Worm (Caenorhabditis elegans): ENCODE results near the gene nmt-1.

ce11 chrIII:6140818-6141217 lies 24.7 kb upstream of the nmt-1 start:
- TF ChIP-seq flt-1 (GFP tag; IDR thresholded peaks at IDR 0.05) (no peak), klf-2 (GFP tag; conservative IDR thresholded peaks at IDR 0.05) (no peak), ztf-23 (GFP tag; IDR thresholded peaks at IDR 0.05) (no peak), med-1 (GFP tag; optimal IDR thresholded peaks at IDR 0.05; ENCODE audit: insufficient read depth) (no peak), cog-1 (tag; optimal IDR thresholded peaks at IDR 0.05) (no peak), ztf-29 (GFP tag; IDR thresholded peaks at IDR 0.05) (no peak)

Measured in whole organism, midembryonic.